Worm (Caenorhabditis elegans) whole organism, mixed stage, embryonic: Measurements from ENCODE around the gene nuo-4.

Experiments
- blmp-1 ChIP-seq: fragments of 150-350 bp; optimal IDR thresholded peaks from 2 replicates; lab custom pipeline; 2014; ENCODE audit warnings: missing biosample characterization, missing genetic modification characterization
- elt-3 ChIP-seq: fragments of 150-350 bp; optimal IDR thresholded peaks from 2 replicates; lab custom pipeline; 2014; ENCODE audit warnings: missing biosample characterization, missing genetic modification characterization
- nhr-2 ChIP-seq: fragments of 150-350 bp; optimal IDR thresholded peaks from 2 replicates; lab custom pipeline; 2014; ENCODE audit warnings: missing biosample characterization, missing genetic modification characterization
- nhr-237 ChIP-seq: fragments of 150-350 bp; optimal IDR thresholded peaks from 2 replicates; lab custom pipeline; 2014; ENCODE audit warnings: missing biosample characterization, missing genetic modification characterization
- pha-4 ChIP-seq: fragments of 150-350 bp; optimal IDR thresholded peaks from 2 replicates; lab custom pipeline; 2018; ENCODE audit warnings: missing biosample characterization, missing genetic modification reagents, missing genetic modification characterization

DNA sequence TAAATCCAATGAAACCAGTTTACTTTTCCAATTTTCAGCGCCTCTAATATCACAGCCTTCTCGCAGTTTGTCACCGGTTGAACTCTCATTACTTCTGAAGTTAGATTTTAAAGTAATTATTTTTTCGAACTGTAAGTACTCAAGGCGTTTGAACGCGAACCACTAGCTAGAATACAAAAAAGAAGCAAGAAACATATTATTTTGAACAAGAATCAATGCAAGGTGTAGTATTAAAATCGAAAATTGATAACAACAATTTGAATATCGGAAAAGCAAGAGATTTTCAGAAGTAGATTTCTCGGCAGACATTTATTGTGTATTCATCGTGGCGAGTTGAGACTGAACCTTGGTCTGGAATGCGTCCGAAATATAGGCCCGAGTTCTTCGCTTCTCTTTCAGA lies 39.4 kb upstream of the nuo-4 start, which contains the start of gene exos-9:
- TF ChIP-seq nhr-2 (tag; lab: Kevin White, UChicago) (no peak), elt-3 (tag; lab: Kevin White, UChicago) (no peak), pha-4 (tag; lab: Kevin White, UChicago) (no peak), nhr-237 (tag; lab: Kevin White, UChicago) (no peak), blmp-1 (tag; lab: Kevin White, UChicago) (no peak)
